Fruit fly (Drosophila melanogaster) whole organism: ENCODE data around the gene CG15221.

ENCODE experiments used
- Dll ChIP-seq: fragments of >200 bp; optimal IDR thresholded peaks from 2 replicates; lab custom pipeline; 2017
- pan ChIP-seq: fragments of >200 bp; optimal IDR thresholded peaks from 2 replicates; lab custom pipeline; 2017

DNA sequence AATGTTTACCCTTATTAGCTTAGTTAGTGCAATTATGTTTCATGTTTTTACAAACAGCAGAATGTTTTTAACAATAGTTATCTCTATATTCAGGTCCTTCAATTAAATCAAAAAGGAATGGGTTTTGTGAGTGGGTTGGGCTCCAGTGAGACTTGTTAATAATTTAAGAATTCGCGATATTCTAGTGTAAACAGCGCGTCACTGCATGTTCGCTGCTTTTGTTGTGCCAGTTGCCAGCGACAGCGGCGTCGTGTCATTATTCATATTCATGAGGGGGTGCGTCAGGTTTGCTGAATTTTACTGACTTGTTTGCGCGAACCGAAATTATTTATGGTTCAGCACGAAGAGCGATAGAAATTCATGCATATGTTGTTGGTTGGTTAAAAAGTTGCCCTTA is 8.8 kb upstream of the CG15221 start, which contains the start of gene Amun:
- TF ChIP-seq pan (lab: Kevin White, UChicago) (no peak), Dll (lab: Kevin White, UChicago) (no peak)
